Worm (Caenorhabditis elegans): ENCODE measurements around the gene T24D5.6.

ce11 chrX:12637978-12638377, 34.6 kb downstream of the T24D5.6 start:
- TF ChIP-seq mdl-1 (tag; optimal IDR thresholded peaks at IDR 0.05) = no peak
- TF ChIP-seq dpl-1 (GFP tag; optimal IDR thresholded peaks at IDR 0.05) = no peak
- TF ChIP-seq snpc-4 (tag; optimal IDR thresholded peaks at IDR 0.05) = no peak
- no peak for TF ChIP-seq ceh-8 (GFP tag; optimal IDR thresholded peaks at IDR 0.05)
- no peak for TF ChIP-seq ceh-82 (tag; optimal IDR thresholded peaks at IDR 0.05)
- no peak for TF ChIP-seq fkh-8 (tag; optimal IDR thresholded peaks at IDR 0.05)
- no peak for TF ChIP-seq fos-1 (tag; optimal IDR thresholded peaks at IDR 0.05)
- TF ChIP-seq ama-1 (optimal IDR thresholded peaks at IDR 0.05) = no peak
- no peak for TF ChIP-seq ztf-4 (tag; optimal IDR thresholded peaks at IDR 0.05)
- no peak for TF ChIP-seq skn-1 (tag; optimal IDR thresholded peaks at IDR 0.05)
- TF ChIP-seq sptf-1 (tag; optimal IDR thresholded peaks at IDR 0.05) = no peak
- no peak for TF ChIP-seq ceh-63 (GFP tag; optimal IDR thresholded peaks at IDR 0.05)
- TF ChIP-seq fkh-10 (GFP tag; optimal IDR thresholded peaks at IDR 0.05) = no peak
- no peak for TF ChIP-seq nhr-11 (tag; optimal IDR thresholded peaks at IDR 0.05)
